Worm (Caenorhabditis elegans): ENCODE measurements around the gene dnj-5.

dnj-5 gene

DNA sequence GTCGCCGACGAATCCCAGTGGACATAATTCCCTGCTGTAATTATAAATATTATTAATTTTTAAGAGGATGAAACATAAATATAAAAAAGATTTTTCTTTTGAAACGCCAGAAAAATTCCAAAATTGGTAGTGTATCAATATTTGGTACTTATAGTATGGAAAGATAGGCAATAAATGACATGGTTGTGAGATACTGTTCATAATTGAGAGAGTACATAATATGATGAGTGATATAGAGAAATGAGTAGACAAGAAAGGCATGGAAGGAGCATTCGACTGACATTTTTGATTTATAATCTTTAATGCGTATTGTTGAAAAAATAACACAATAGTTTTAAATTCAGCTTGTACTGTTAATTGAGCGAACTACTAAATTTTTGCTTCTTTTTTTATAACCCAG, 39.4 kb upstream of the dnj-5 start, which contains the start of gene C44B7.11:
Gene C44B7.11 (minus strand): TSS at position 34 of the 400 bp plus-strand sequence.
- TF ChIP-seq ref-2 (tag; optimal IDR thresholded peaks at IDR 0.05) (no peak), nhr-232 (tag; optimal IDR thresholded peaks at IDR 0.05) (no peak), pax-1 (tag; optimal IDR thresholded peaks at IDR 0.05) (no peak), hlh-30 (tag; optimal IDR thresholded peaks at IDR 0.05; ENCODE audit: insufficient read depth) (no peak), unc-55 (GFP tag; optimal IDR thresholded peaks at IDR 0.05) (no peak), ceh-45 (GFP tag; IDR thresholded peaks at IDR 0.05) (no peak), dmd-4 (tag; optimal IDR thresholded peaks at IDR 0.05; ENCODE audit: borderline replicate concordance) (no peak), Y22D7AL.16 (tag; optimal IDR thresholded peaks at IDR 0.05) (no peak), ceh-14 (tag; optimal IDR thresholded peaks at IDR 0.05) (no peak)

DNA sequence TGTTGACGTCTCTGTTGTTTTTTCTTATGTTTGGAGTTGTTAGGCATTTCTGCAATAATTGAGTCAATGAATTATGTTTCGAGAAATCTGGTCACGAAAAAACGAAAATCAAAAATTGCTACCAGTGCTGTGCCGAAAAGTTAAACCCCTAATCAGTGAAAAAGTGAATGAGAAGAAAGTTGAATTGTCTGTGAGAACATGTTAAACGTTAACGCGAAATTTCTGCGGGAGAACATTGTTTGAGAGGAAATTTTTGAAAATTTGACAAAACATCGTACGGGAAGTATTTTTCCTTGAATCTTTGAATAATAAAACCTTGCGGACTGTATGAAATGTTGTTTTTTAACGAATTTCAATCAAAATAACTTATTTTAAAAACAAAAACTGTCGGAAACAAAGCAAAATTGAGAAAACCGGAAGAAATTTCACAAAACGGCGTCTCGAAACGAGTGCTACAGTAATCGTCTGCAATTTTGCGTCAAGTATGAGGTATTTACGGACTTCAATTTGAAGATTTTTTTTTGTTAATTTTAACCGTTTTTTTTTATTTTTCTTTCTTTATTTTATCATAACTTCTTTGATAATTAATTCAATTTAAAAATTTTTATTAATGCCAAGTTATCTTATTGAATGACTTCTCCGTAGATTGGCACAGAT, 35.6 kb upstream of the dnj-5 start, which contains the start of gene adal-1:
Gene adal-1 (minus strand): TSS at position 51 of the 657 bp plus-strand sequence.
- TF ChIP-seq ztf-16 (tag; optimal IDR thresholded peaks at IDR 0.05): no peak
- TF ChIP-seq syd-9 (tag; optimal IDR thresholded peaks at IDR 0.05): no peak
- no peak for TF ChIP-seq pha-4 (tag; optimal IDR thresholded peaks at IDR 0.05)
- TF ChIP-seq pqm-1 (tag; optimal IDR thresholded peaks at IDR 0.05): no peak
- TF ChIP-seq che-1 (tag; optimal IDR thresholded peaks at IDR 0.05): no peak
- no peak for TF ChIP-seq unc-3 (GFP tag; conservative IDR thresholded peaks at IDR 0.05)
- TF ChIP-seq unc-3 (tag; optimal IDR thresholded peaks at IDR 0.05): no peak
- no peak for TF ChIP-seq nhr-232 (tag; optimal IDR thresholded peaks at IDR 0.05)

- TF ChIP-seq unc-55 (GFP tag; optimal IDR thresholded peaks at IDR 0.05): peak; percentile 26
- TF ChIP-seq gmeb-2 (tag; optimal IDR thresholded peaks at IDR 0.05): no peak
- TF ChIP-seq C08G9.2 (tag; optimal IDR thresholded peaks at IDR 0.05): no peak
Observed at ce11 chrII:6891838-6892237, 33.7 kb upstream of the dnj-5 start.

DNA sequence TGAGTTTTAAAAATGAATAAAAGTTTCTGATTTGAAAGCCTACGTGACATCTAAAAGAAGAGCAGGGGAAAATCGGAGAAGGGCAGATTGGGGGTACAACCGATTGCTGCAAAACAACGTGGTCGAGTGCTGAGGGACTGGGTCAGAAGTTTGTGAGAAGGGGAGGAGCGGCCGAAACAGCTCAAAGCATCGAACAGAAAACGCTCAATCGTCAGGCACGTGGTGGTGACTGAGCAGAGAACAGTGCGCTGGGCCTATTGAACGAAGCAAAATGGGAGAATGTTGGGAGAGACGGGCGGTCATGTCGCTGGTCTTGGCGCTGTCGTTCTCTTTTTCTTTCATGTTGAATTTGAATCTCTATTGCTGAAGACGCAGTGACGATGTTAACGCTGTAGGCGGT, 33.1 kb upstream of the dnj-5 start:
- TF ChIP-seq ceh-19 (GFP tag; optimal IDR thresholded peaks at IDR 0.05): no peak
- TF ChIP-seq pqm-1 (tag; optimal IDR thresholded peaks at IDR 0.05): peak; percentile 19
- no peak for TF ChIP-seq K02D7.2 (tag; optimal IDR thresholded peaks at IDR 0.05)
- TF ChIP-seq pros-1 (tag; optimal IDR thresholded peaks at IDR 0.05): no peak
- peak; percentile 47 for TF ChIP-seq ceh-18 (tag; optimal IDR thresholded peaks at IDR 0.05)
- no peak for TF ChIP-seq Y22D7AL.16 (tag; optimal IDR thresholded peaks at IDR 0.05)
- no peak for TF ChIP-seq ceh-2 (tag; optimal IDR thresholded peaks at IDR 0.05)
- peak; percentile 12 for TF ChIP-seq unc-42 (tag; optimal IDR thresholded peaks at IDR 0.05)
- no peak for TF ChIP-seq F13H6.1 (tag; optimal IDR thresholded peaks at IDR 0.05)

ce11 chrII:6890095-6890494, 32.0 kb upstream of the dnj-5 start, which contains the start of gene acer-1:
Gene acer-1, minus strand, starts transcription at chrII:6890400.
- TF ChIP-seq ceh-22 (tag; optimal IDR thresholded peaks at IDR 0.05) (no peak), fax-1 (tag; optimal IDR thresholded peaks at IDR 0.05) (no peak), ceh-2 (tag; optimal IDR thresholded peaks at IDR 0.05) (no peak), npax-4 (tag; optimal IDR thresholded peaks at IDR 0.05) (no peak)

ce11 chrII:6889580-6889922, 31.4 kb upstream of the dnj-5 start:
- TF ChIP-seq elt-2 (tag; optimal IDR thresholded peaks at IDR 0.05) (no peak), hlh-8 (tag; optimal IDR thresholded peaks at IDR 0.05) (no peak), odd-2 (tag; optimal IDR thresholded peaks at IDR 0.05) (no peak), pros-1 (tag; optimal IDR thresholded peaks at IDR 0.05) (no peak), sdc-2 (tag; optimal IDR thresholded peaks at IDR 0.05) (no peak), nhr-232 (tag; optimal IDR thresholded peaks at IDR 0.05) (no peak), fkh-6 (tag; optimal IDR thresholded peaks at IDR 0.05) (no peak), ceh-19 (GFP tag; optimal IDR thresholded peaks at IDR 0.05) (no peak), ahr-1 (tag; optimal IDR thresholded peaks at IDR 0.05) (no peak), pha-4 (tag; optimal IDR thresholded peaks at IDR 0.05) (no peak), F13H6.1 (tag; optimal IDR thresholded peaks at IDR 0.05) (no peak), hlh-13 (GFP tag; optimal IDR thresholded peaks at IDR 0.05) (no peak), pat-9 (tag; optimal IDR thresholded peaks at IDR 0.05) (no peak), K09A11.1 (tag; optimal IDR thresholded peaks at IDR 0.05; ENCODE audit: insufficient read depth) (no peak), ttx-3 (tag; optimal IDR thresholded peaks at IDR 0.05) (no peak), ceh-31 (tag; optimal IDR thresholded peaks at IDR 0.05) (no peak)
